Fruit fly (Drosophila melanogaster) whole organism, embryonic: ENCODE measurements around the gene CG32354.

Experiments used
- Bgb ChIP-seq: fragments of 200-800 bp; sonication (Bioruptor generic); IDR thresholded peaks from 2 replicates; pipeline ENCODE4 v1.3.6; 2022; ENCODE audit warnings: missing biosample characterization, missing genetic modification characterization; ENCODE audit not compliant: partially characterized antibody
- BtbVII ChIP-seq: fragments of 200-800 bp; sonication (Bioruptor generic); optimal IDR thresholded peaks from 3 replicates; lab custom pipeline; 2017; ENCODE audit warnings: missing biosample characterization, mild to moderate bottlenecking, missing genetic modification characterization
- CG10366 ChIP-seq: fragments of 200-800 bp; sonication (Bioruptor generic); IDR thresholded peaks from 2 replicates; pipeline ENCODE4 v1.3.6; 2022; ENCODE audit warnings: missing biosample characterization, missing genetic modification characterization
- CG12942 ChIP-seq: fragments of 200-800 bp; sonication (Bioruptor generic); optimal IDR thresholded peaks from 3 replicates; lab custom pipeline; 2016; ENCODE audit warnings: missing biosample characterization, missing genetic modification characterization
- CG2129 ChIP-seq: fragments of 200-800 bp; sonication (Bioruptor generic); IDR thresholded peaks from 2 replicates; pipeline ENCODE4 v1.3.6; 2022; ENCODE audit warnings: missing biosample characterization, missing genetic modification characterization; ENCODE audit not compliant: partially characterized antibody
- CG2889 ChIP-seq: fragments of 200-800 bp; sonication (Bioruptor generic); IDR thresholded peaks from 3 replicates; pipeline ENCODE4 v1.3.6; 2022; ENCODE audit warnings: missing biosample characterization, missing genetic modification characterization
- CG43689 ChIP-seq: fragments of 200-800 bp; sonication (Bioruptor generic); IDR thresholded peaks from 2 replicates; pipeline ENCODE4 v1.3.6; 2022; ENCODE audit warnings: missing biosample characterization, missing genetic modification characterization
- CG4707 ChIP-seq: fragments of 200-800 bp; sonication (Bioruptor generic); optimal IDR thresholded peaks from 2 replicates; lab custom pipeline; 2018; ENCODE audit warnings: missing biosample characterization, mild to moderate bottlenecking, missing genetic modification characterization, moderate library complexity
- CG4854 ChIP-seq: fragments of 200-800 bp; sonication (Bioruptor generic); optimal IDR thresholded peaks from 2 replicates; lab custom pipeline; 2016; ENCODE audit warnings: missing biosample characterization, missing genetic modification characterization, inconsistent platforms
- CG5953 ChIP-seq: fragments of 200-800 bp; sonication (Bioruptor generic); IDR thresholded peaks from 2 replicates; pipeline ENCODE4 v1.3.6; 2022; ENCODE audit warnings: missing biosample characterization, missing genetic modification characterization
- CG6654 ChIP-seq: fragments of 200-800 bp; sonication (Bioruptor generic); optimal IDR thresholded peaks from 2 replicates; lab custom pipeline; 2017; ENCODE audit warnings: missing biosample characterization, mild to moderate bottlenecking, missing genetic modification characterization
- CG6689 ChIP-seq: fragments of 200-800 bp; sonication (Bioruptor generic); IDR thresholded peaks from 2 replicates; pipeline ENCODE4 v1.3.6; 2022; ENCODE audit warnings: missing biosample characterization, missing genetic modification characterization
- CG8388 ChIP-seq: fragments of 200-800 bp; sonication (Bioruptor generic); optimal IDR thresholded peaks from 2 replicates; lab custom pipeline; 2019; ENCODE audit warnings: missing biosample characterization, mild to moderate bottlenecking, missing genetic modification characterization, moderate library complexity
- Dek ChIP-seq: fragments of 200-800 bp; sonication (Bioruptor generic); optimal IDR thresholded peaks from 3 replicates; lab custom pipeline; 2019; ENCODE audit warnings: missing biosample characterization, mild to moderate bottlenecking, missing genetic modification characterization, moderate library complexity
- Drgx ChIP-seq: fragments of 200-800 bp; sonication (Bioruptor generic); IDR thresholded peaks from 2 replicates; pipeline ENCODE4 v1.3.6; 2022; ENCODE audit warnings: missing biosample characterization, missing genetic modification characterization
- Fer1 ChIP-seq: fragments of 200-800 bp; sonication (Bioruptor generic); optimal IDR thresholded peaks from 2 replicates; lab custom pipeline; 2017; ENCODE audit warnings: missing biosample characterization, mild to moderate bottlenecking, missing genetic modification characterization
- HLH54F ChIP-seq: fragments of 200-800 bp; sonication (Bioruptor generic); optimal IDR thresholded peaks from 3 replicates; lab custom pipeline; 2016; ENCODE audit warnings: missing biosample characterization, missing genetic modification characterization
- Hr39 ChIP-seq: fragments of >200 bp; optimal IDR thresholded peaks from 2 replicates; lab custom pipeline; 2017
- Jarid2 ChIP-seq: fragments of 200-800 bp; sonication (Bioruptor generic); optimal IDR thresholded peaks from 3 replicates; lab custom pipeline; 2017; ENCODE audit warnings: mild to moderate bottlenecking, missing biosample characterization, missing genetic modification reagents, missing genetic modification characterization
- Kr ChIP-seq: fragments of 200-800 bp; sonication (Bioruptor generic); optimal IDR thresholded peaks from 2 replicates; lab custom pipeline; 2017; ENCODE audit warnings: missing biosample characterization, mild to moderate bottlenecking, missing genetic modification characterization
- MESR4 ChIP-seq: fragments of 200-800 bp; sonication (Bioruptor generic); optimal IDR thresholded peaks from 2 replicates; lab custom pipeline; 2018; ENCODE audit warnings: missing biosample characterization, mild to moderate bottlenecking, missing genetic modification characterization, moderate library complexity
- Neu2 ChIP-seq: fragments of 200-800 bp; sonication (Bioruptor generic); optimal IDR thresholded peaks from 3 replicates; lab custom pipeline; 2016; ENCODE audit warnings: missing biosample characterization, missing genetic modification characterization, borderline replicate concordance
- Sry-δ ChIP-seq: fragments of 200-800 bp; sonication (Bioruptor generic); optimal IDR thresholded peaks from 2 replicates; lab custom pipeline; 2016; ENCODE audit warnings: missing biosample characterization, missing genetic modification characterization
- TFAM ChIP-seq: fragments of 200-800 bp; sonication (Bioruptor generic); optimal IDR thresholded peaks from 2 replicates; lab custom pipeline; 2017; ENCODE audit warnings: missing biosample characterization, missing genetic modification characterization, inconsistent platforms
- aop ChIP-seq: fragments of 200-800 bp; sonication (Bioruptor generic); IDR thresholded peaks from 2 replicates; pipeline ENCODE4 v1.3.6; 2022; ENCODE audit warnings: missing biosample characterization, missing genetic modification characterization
- ato ChIP-seq: fragments of 200-800 bp; sonication (Bioruptor generic); IDR thresholded peaks from 2 replicates; pipeline ENCODE4 v1.3.6; 2022; ENCODE audit warnings: missing biosample characterization, missing genetic modification characterization; ENCODE audit not compliant: partially characterized antibody
- cg ChIP-seq: fragments of 200-800 bp; sonication (Bioruptor generic); optimal IDR thresholded peaks from 3 replicates; lab custom pipeline; 2019; ENCODE audit warnings: missing biosample characterization, mild to moderate bottlenecking, missing genetic modification characterization, moderate library complexity
- ci ChIP-seq: fragments of 200-800 bp; sonication (Bioruptor generic); IDR thresholded peaks from 3 replicates; pipeline ENCODE4 v1.3.6; 2022; ENCODE audit warnings: missing biosample characterization, missing genetic modification characterization
- dmrt99B ChIP-seq: fragments of 200-800 bp; sonication (Bioruptor generic); optimal IDR thresholded peaks from 2 replicates; lab custom pipeline; 2018; ENCODE audit warnings: missing biosample characterization, mild to moderate bottlenecking, missing genetic modification characterization, moderate library complexity
- dpn ChIP-seq, 2 experiments: fragments of 200-800 bp; sonication (Bioruptor generic); optimal IDR thresholded peaks; 3 replicates each; lab custom pipeline; 2016; ENCODE audit warnings: missing biosample characterization in 2 of 2, missing genetic modification characterization in 2 of 2
- ewg ChIP-seq: fragments of 200-800 bp; sonication (Bioruptor generic); optimal IDR thresholded peaks from 3 replicates; lab custom pipeline; 2017; ENCODE audit warnings: mild to moderate bottlenecking, missing biosample characterization, missing genetic modification reagents, missing genetic modification characterization
- ftz-f1 ChIP-seq: fragments of 200-800 bp; sonication (Bioruptor generic); optimal IDR thresholded peaks from 2 replicates; lab custom pipeline; 2016; ENCODE audit warnings: missing biosample characterization, missing genetic modification characterization
- gce ChIP-seq: fragments of 200-800 bp; sonication (Bioruptor generic); IDR thresholded peaks from 3 replicates; pipeline ENCODE4 v1.3.6; 2022; ENCODE audit warnings: missing biosample characterization, missing genetic modification characterization
- gcm2 ChIP-seq: fragments of 200-800 bp; sonication (Bioruptor generic); optimal IDR thresholded peaks from 2 replicates; lab custom pipeline; 2016; ENCODE audit warnings: missing biosample characterization, missing genetic modification characterization
- jumu ChIP-seq: fragments of 200-800 bp; sonication (Bioruptor generic); optimal IDR thresholded peaks from 3 replicates; lab custom pipeline; 2016; ENCODE audit warnings: missing biosample characterization, missing genetic modification characterization
- kay ChIP-seq: fragments of 200-800 bp; sonication (Bioruptor generic); optimal IDR thresholded peaks from 2 replicates; lab custom pipeline; 2016; ENCODE audit warnings: missing biosample characterization, missing genetic modification characterization
- ken ChIP-seq: fragments of 200-800 bp; sonication (Bioruptor generic); IDR thresholded peaks from 3 replicates; pipeline ENCODE4 v1.3.6; 2022; ENCODE audit warnings: missing biosample characterization, missing genetic modification characterization
- lov ChIP-seq, 2 experiments: fragments of 200-800 bp in 1 of 2; fragments of >200 bp in 1 of 2; sonication (Bioruptor generic) in 1 of 2; IDR thresholded peaks in 1 of 2; optimal IDR thresholded peaks in 1 of 2; 2 replicates in 1 of 2; 3 replicates in 1 of 2; pipeline versions ENCODE4 v1.3.6 to Lab custom; 2017 to 2022; ENCODE audit warnings: missing biosample characterization in 1 of 2, missing genetic modification characterization in 1 of 2
- mld ChIP-seq: fragments of 200-800 bp; sonication (Bioruptor generic); IDR thresholded peaks from 3 replicates; pipeline ENCODE4 v1.3.6; 2022; ENCODE audit warnings: missing biosample characterization, missing genetic modification characterization; ENCODE audit not compliant: partially characterized antibody
- pho ChIP-seq: fragments of 200-800 bp; sonication (Bioruptor generic); optimal IDR thresholded peaks from 2 replicates; lab custom pipeline; 2016; ENCODE audit warnings: missing biosample characterization, missing genetic modification characterization
- run ChIP-seq: fragments of 200-800 bp; sonication (Bioruptor generic); optimal IDR thresholded peaks from 3 replicates; lab custom pipeline; 2018; ENCODE audit warnings: missing biosample characterization, mild to moderate bottlenecking, missing genetic modification characterization
- schlank ChIP-seq: fragments of 200-800 bp; sonication (Bioruptor generic); optimal IDR thresholded peaks from 2 replicates; lab custom pipeline; 2018; ENCODE audit warnings: missing biosample characterization, mild to moderate bottlenecking, missing genetic modification characterization
- sd ChIP-seq: fragments of 200-800 bp; sonication (Bioruptor generic); optimal IDR thresholded peaks from 3 replicates; lab custom pipeline; 2018; ENCODE audit warnings: missing biosample characterization, mild to moderate bottlenecking, missing genetic modification characterization, moderate library complexity
- shn ChIP-seq: fragments of 200-800 bp; sonication (Bioruptor generic); optimal IDR thresholded peaks from 3 replicates; lab custom pipeline; 2016; ENCODE audit warnings: missing biosample characterization, missing genetic modification characterization
- so ChIP-seq: fragments of 200-800 bp; sonication (Bioruptor generic); IDR thresholded peaks from 3 replicates; pipeline ENCODE4 v1.3.6; 2022; ENCODE audit warnings: missing biosample characterization, missing genetic modification characterization
- tll ChIP-seq, 2 experiments: fragments of 200-800 bp in 1 of 2; fragments of >200 bp in 1 of 2; sonication (Bioruptor generic) in 1 of 2; optimal IDR thresholded peaks; 2 replicates each; lab custom pipeline; 2017 to 2019; ENCODE audit warnings: missing biosample characterization in 2 of 2, missing genetic modification characterization in 2 of 2, mild to moderate bottlenecking in 1 of 2, moderate library complexity in 1 of 2
- tx ChIP-seq: fragments of 200-800 bp; sonication (Bioruptor generic); optimal IDR thresholded peaks from 2 replicates; lab custom pipeline; 2016; ENCODE audit warnings: missing biosample characterization, missing genetic modification characterization
- vvl ChIP-seq: fragments of 200-800 bp; sonication (Bioruptor generic); IDR thresholded peaks from 2 replicates; pipeline ENCODE4 v1.3.6; 2022; ENCODE audit warnings: missing biosample characterization, missing genetic modification characterization
- z ChIP-seq: fragments of 200-800 bp; sonication (Bioruptor generic); IDR thresholded peaks from 3 replicates; pipeline ENCODE4 v1.3.6; 2022; ENCODE audit warnings: missing biosample characterization, missing genetic modification characterization

The CG32354 gene

dm6 chr3L:8440771-8441549, 19.0 kb upstream of the CG32354 start (continued):
- TF ChIP-seq ewg (GFP tag; lab: Kevin White, UChicago) (peak; percentile 55), TFAM (GFP tag; lab: Kevin White, UChicago) (no peak), shn (peak; percentile 33), pho (peak; percentile 16), dpn (GFP tag; optimal IDR thresholded peaks at IDR 0.05; lab: Kevin White, UChicago) (peak; percentile 25 to 47), aop (no peak), ken (GFP tag; lab: Robert Waterston, UW) (no peak), vvl (GFP tag; lab: Robert Waterston, UW) (no peak; the same call in 1 of the 2 replicates), lov (optimal IDR thresholded peaks at IDR 0.05; lab: Kevin White, UChicago) (no peak), lov (GFP tag; IDR thresholded peaks at IDR 0.05; lab: Robert Waterston, UW) (no peak), sd (no peak), Sry-δ (GFP tag; lab: Kevin White, UChicago) (no peak), CG12942 (GFP tag; lab: Kevin White, UChicago) (peak; percentile 13), CG2889 (GFP tag; lab: Robert Waterston, UW) (no peak), CG6689 (GFP tag; lab: Robert Waterston, UW) (no peak), HLH54F (GFP tag; lab: Kevin White, UChicago) (peak; percentile 38), jumu (peak; percentile 25), Fer1 (GFP tag; lab: Kevin White, UChicago) (peak; percentile 17), CG8388 (GFP tag; lab: Kevin White, UChicago) (peak; percentile 28), CG43689 (GFP tag; lab: Robert Waterston, UW) (no peak), mld (GFP tag; lab: Robert Waterston, UW) (no peak), ato (GFP tag; lab: Robert Waterston, UW) (no peak), Hr39 (lab: Kevin White, UChicago) (no peak), ci (GFP tag; lab: Robert Waterston, UW) (peak; percentile 18; the same call in 1 of the 3 replicates), Jarid2 (GFP tag; lab: Kevin White, UChicago) (no peak), run (tag; lab: Kevin White, UChicago) (no peak), Dek (tag; lab: Kevin White, UChicago) (no peak), cg (no peak), CG2129 (no peak), gcm2 (GFP tag; lab: Kevin White, UChicago) (no peak), CG5953 (GFP tag; lab: Robert Waterston, UW) (no peak), Bgb (no peak), CG10366 (0 out of 2 replicates have a peak, but pooled peaks have one; percentile 35), ftz-f1 (GFP tag; lab: Kevin White, UChicago) (no peak), Drgx (GFP tag; lab: Robert Waterston, UW) (peak; percentile 91), Kr (GFP tag; lab: Kevin White, UChicago) (no peak), Neu2 (GFP tag; lab: Kevin White, UChicago) (no peak), so (GFP tag; lab: Robert Waterston, UW) (no peak), gce (GFP tag; lab: Robert Waterston, UW) (no peak), CG6654 (GFP tag; lab: Kevin White, UChicago) (no peak), kay (no peak), z (GFP tag; lab: Robert Waterston, UW) (no peak), tll (GFP tag; optimal IDR thresholded peaks at IDR 0.05; lab: Kevin White, UChicago) (no peak), CG4707 (GFP tag; lab: Kevin White, UChicago) (no peak), CG4854 (GFP tag; lab: Kevin White, UChicago) (no peak), tx (GFP tag; lab: Kevin White, UChicago) (no peak), BtbVII (no peak), dmrt99B (tag; lab: Kevin White, UChicago) (no peak), MESR4 (GFP tag; lab: Kevin White, UChicago) (no peak), schlank (no peak)
